Fruit fly (Drosophila melanogaster) whole organism, wandering third instar larva: Measurements from ENCODE around the gene CG31974.

Experiments used
- Abd-B ChIP-seq: fragments of >200 bp; optimal IDR thresholded peaks from 2 replicates; lab custom pipeline; 2017; ENCODE audit warnings: missing biosample characterization, missing genetic modification characterization
- CG32264 ChIP-seq: fragments of 200-800 bp; sonication (Bioruptor generic); optimal IDR thresholded peaks from 2 replicates; lab custom pipeline; 2016; ENCODE audit warnings: missing biosample characterization, missing genetic modification characterization
- CG9705 ChIP-seq: fragments of 200-800 bp; sonication (Bioruptor generic); optimal IDR thresholded peaks from 2 replicates; lab custom pipeline; 2018; ENCODE audit warnings: missing biosample characterization, mild to moderate bottlenecking, missing genetic modification characterization
- CrebA ChIP-seq: fragments of 200-800 bp; sonication (Bioruptor generic); optimal IDR thresholded peaks from 2 replicates; lab custom pipeline; 2016; ENCODE audit warnings: missing biosample characterization, mild to moderate bottlenecking, missing genetic modification characterization, borderline replicate concordance
- Dfd ChIP-seq: fragments of >200 bp; optimal IDR thresholded peaks from 2 replicates; lab custom pipeline; 2017; ENCODE audit warnings: missing biosample characterization, missing genetic modification characterization
- Dif ChIP-seq: fragments of 200-275, 200-300 bp; sonication (Bioruptor generic); optimal IDR thresholded peaks from 2 replicates; lab custom pipeline; 2018; ENCODE audit warnings: missing biosample characterization, missing genetic modification characterization; ENCODE audit not compliant: partially characterized antibody
- GATAd ChIP-seq: sonication (Bioruptor generic); optimal IDR thresholded peaks from 2 replicates; lab custom pipeline; 2016; ENCODE audit warnings: missing biosample characterization, missing genetic modification characterization
- HLH106 ChIP-seq: fragments of 200-800 bp; optimal IDR thresholded peaks from 3 replicates; lab custom pipeline; 2019; ENCODE audit warnings: missing biosample characterization, mild to moderate bottlenecking, missing genetic modification characterization, moderate library complexity
- Hnf4 ChIP-seq: fragments of 200-800 bp; sonication (Bioruptor generic); optimal IDR thresholded peaks from 2 replicates; lab custom pipeline; 2016; ENCODE audit warnings: missing biosample characterization, mild to moderate bottlenecking, missing genetic modification characterization
- Hr78 ChIP-seq: fragments of >200 bp; optimal IDR thresholded peaks from 2 replicates; lab custom pipeline; 2017; ENCODE audit warnings: missing biosample characterization, missing genetic modification characterization
- Hr83 ChIP-seq: fragments of 200-300 bp; sonication (Bioruptor generic); optimal IDR thresholded peaks from 2 replicates; lab custom pipeline; 2016; ENCODE audit warnings: missing biosample characterization, mild to moderate bottlenecking, missing genetic modification characterization, moderate library complexity; ENCODE audit not compliant: poor library complexity, severe bottlenecking
- Jra ChIP-seq: sonication (Bioruptor generic); optimal IDR thresholded peaks from 2 replicates; lab custom pipeline; 2016; ENCODE audit warnings: missing biosample characterization, missing genetic modification characterization
- Mio ChIP-seq: sonication (Bioruptor generic); optimal IDR thresholded peaks from 2 replicates; lab custom pipeline; 2016; ENCODE audit warnings: missing biosample characterization, missing genetic modification characterization
- Myc ChIP-seq: fragments of >200 bp; optimal IDR thresholded peaks from 2 replicates; lab custom pipeline; 2017
- N ChIP-seq: fragments of >200 bp; optimal IDR thresholded peaks from 2 replicates; lab custom pipeline; 2018; ENCODE audit warnings: missing biosample characterization, missing external identifiers, missing genetic modification characterization
- OdsH ChIP-seq: fragments of 200-800 bp; sonication (Bioruptor generic); optimal IDR thresholded peaks from 2 replicates; lab custom pipeline; 2016; ENCODE audit warnings: missing biosample characterization, mild to moderate bottlenecking, missing genetic modification characterization
- Rel ChIP-seq, 2 experiments: fragments of 200-800 bp; sonication (Bioruptor generic) in 1 of 2; optimal IDR thresholded peaks; 2 replicates in 1 of 2; 3 replicates in 1 of 2; lab custom pipeline; 2016 to 2019; ENCODE audit warnings: mild to moderate bottlenecking in 2 of 2, missing biosample characterization in 2 of 2, missing genetic modification characterization in 2 of 2, moderate library complexity in 1 of 2
- Sp1 ChIP-seq: fragments of 200-800 bp; sonication (Bioruptor generic); optimal IDR thresholded peaks from 3 replicates; lab custom pipeline; 2019; ENCODE audit warnings: missing biosample characterization, mild to moderate bottlenecking, missing genetic modification characterization, moderate library complexity
- Vsx2 ChIP-seq: fragments of 200-300, 225-300 bp; sonication (Bioruptor generic); optimal IDR thresholded peaks from 2 replicates; lab custom pipeline; 2018; ENCODE audit warnings: missing biosample characterization, missing genetic modification characterization; ENCODE audit not compliant: partially characterized antibody
- br ChIP-seq: fragments of 200-800 bp; sonication (Bioruptor generic); optimal IDR thresholded peaks from 2 replicates; lab custom pipeline; 2016; ENCODE audit warnings: missing biosample characterization, missing genetic modification characterization
- brk ChIP-seq: fragments of 200-800 bp; sonication (Bioruptor generic); optimal IDR thresholded peaks from 2 replicates; lab custom pipeline; 2016; ENCODE audit warnings: missing biosample characterization, mild to moderate bottlenecking, missing genetic modification characterization
- dl ChIP-seq, 2 experiments: fragments of 175-275, 200-275 bp in 1 of 2; fragments of 200-275 bp in 1 of 2; sonication (Bioruptor generic); optimal IDR thresholded peaks; lab custom pipeline; 2018; ENCODE audit warnings: mild to moderate bottlenecking in 2 of 2, missing biosample characterization in 2 of 2, missing genetic modification characterization in 2 of 2, moderate library complexity in 2 of 2; ENCODE audit not compliant: partially characterized antibody in 2 of 2, insufficient read depth in 1 of 2
- dmrt93B ChIP-seq: fragments of 200-800 bp; sonication (Bioruptor generic); optimal IDR thresholded peaks from 2 replicates; lab custom pipeline; 2018; ENCODE audit warnings: missing biosample characterization, mild to moderate bottlenecking, missing genetic modification characterization
- dsf ChIP-seq: sonication (Bioruptor generic); optimal IDR thresholded peaks from 2 replicates; lab custom pipeline; 2016; ENCODE audit warnings: missing biosample characterization, missing genetic modification characterization, borderline replicate concordance
- ey ChIP-seq: fragments of 200-800 bp; sonication (Bioruptor generic); optimal IDR thresholded peaks from 2 replicates; lab custom pipeline; 2016; ENCODE audit warnings: missing biosample characterization, missing genetic modification characterization
- foxo ChIP-seq, 2 experiments: fragments of 200-800 bp; sonication (Bioruptor generic); optimal IDR thresholded peaks; 2 replicates in 1 of 2; 3 replicates in 1 of 2; lab custom pipeline; 2016 to 2017; ENCODE audit warnings: missing biosample characterization in 2 of 2, missing genetic modification characterization in 2 of 2
- fru ChIP-seq: fragments of 200-800 bp; sonication (Bioruptor generic); optimal IDR thresholded peaks from 3 replicates; lab custom pipeline; 2016; ENCODE audit warnings: missing biosample characterization, mild to moderate bottlenecking, missing genetic modification characterization
- h ChIP-seq: fragments of 200-800 bp; sonication (Bioruptor generic); optimal IDR thresholded peaks from 3 replicates; lab custom pipeline; 2016; ENCODE audit warnings: missing biosample characterization, mild to moderate bottlenecking, missing genetic modification characterization
- jim ChIP-seq: fragments of 175-275, 200-325 bp; sonication (Bioruptor generic); optimal IDR thresholded peaks from 2 replicates; lab custom pipeline; 2016; ENCODE audit warnings: missing biosample characterization, mild to moderate bottlenecking, missing genetic modification characterization
- lola ChIP-seq: fragments of >200 bp; optimal IDR thresholded peaks from 2 replicates; lab custom pipeline; 2017; ENCODE audit warnings: missing biosample characterization, missing genetic modification characterization
- pan ChIP-seq: fragments of >200 bp; optimal IDR thresholded peaks from 2 replicates; lab custom pipeline; 2017
- psq ChIP-seq: fragments of 200-800 bp; sonication (Bioruptor generic); optimal IDR thresholded peaks from 3 replicates; lab custom pipeline; 2017; ENCODE audit warnings: missing biosample characterization, mild to moderate bottlenecking, missing genetic modification characterization, moderate library complexity
- rgr ChIP-seq: fragments of 200-800 bp; sonication (Bioruptor generic); optimal IDR thresholded peaks from 3 replicates; lab custom pipeline; 2016; ENCODE audit warnings: missing biosample characterization, mild to moderate bottlenecking, missing genetic modification characterization
- sage ChIP-seq: fragments of 200-800 bp; sonication (Bioruptor generic); optimal IDR thresholded peaks from 2 replicates; lab custom pipeline; 2016; ENCODE audit warnings: missing biosample characterization, mild to moderate bottlenecking, missing genetic modification characterization
- sv ChIP-seq: fragments of 200-800 bp; sonication (Bioruptor generic); optimal IDR thresholded peaks from 3 replicates; lab custom pipeline; 2016; ENCODE audit warnings: missing biosample characterization, missing genetic modification characterization
- tai ChIP-seq: sonication (Bioruptor generic); optimal IDR thresholded peaks from 2 replicates; lab custom pipeline; 2016; ENCODE audit warnings: missing biosample characterization, missing genetic modification characterization
- usp ChIP-seq: fragments of >200 bp; optimal IDR thresholded peaks from 2 replicates; lab custom pipeline; 2017; ENCODE audit warnings: missing biosample characterization, missing genetic modification characterization
- woc ChIP-seq: sonication (Bioruptor generic); optimal IDR thresholded peaks from 2 replicates; lab custom pipeline; 2016; ENCODE audit warnings: missing biosample characterization, mild to moderate bottlenecking, missing genetic modification characterization

Gene CG31974

DNA sequence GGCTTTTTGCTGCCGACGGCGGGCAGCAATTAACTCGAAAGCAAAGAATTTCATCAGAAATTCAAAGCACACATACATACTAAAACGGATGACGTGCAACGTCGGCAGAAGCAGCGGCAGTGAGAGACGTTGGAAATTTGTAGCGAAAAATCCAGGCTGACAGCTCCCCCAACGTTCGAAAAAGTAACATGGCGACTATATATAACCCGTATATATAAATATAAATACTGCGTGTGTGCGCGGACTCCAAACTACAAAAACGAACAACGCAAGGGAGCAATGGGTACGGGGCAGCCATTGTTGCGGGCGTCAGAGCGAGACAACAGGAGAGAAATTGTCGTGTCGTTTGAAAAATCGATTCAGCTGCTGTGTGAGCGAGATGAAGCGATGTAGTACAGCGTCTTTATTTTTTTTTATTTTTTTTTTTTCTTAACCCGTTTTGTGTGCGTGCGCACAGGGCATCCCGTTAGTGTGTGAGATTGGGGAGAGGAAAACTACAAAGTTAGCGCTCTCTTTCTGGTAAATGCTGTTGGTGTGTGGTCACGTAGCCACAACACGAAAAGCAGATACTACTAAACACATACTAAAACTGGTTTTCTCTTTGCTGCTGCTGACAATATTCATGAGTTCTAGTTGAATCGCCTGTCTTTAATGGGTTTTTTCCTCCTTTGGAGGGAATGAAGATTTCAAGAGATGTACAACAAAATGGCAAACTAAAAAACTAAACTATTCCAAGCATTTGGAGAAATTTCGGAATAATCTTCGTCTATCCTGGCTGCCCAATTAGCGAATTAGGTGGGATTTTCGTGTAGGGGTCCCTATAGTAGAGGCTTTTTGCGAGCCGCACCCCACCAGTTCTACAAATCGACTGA is 17.9 kb upstream of the CG31974 start:
- TF ChIP-seq jim (GFP tag; lab: Kevin White, UChicago): peak; percentile 89
- TF ChIP-seq ey (GFP tag; lab: Kevin White, UChicago): no peak
- TF ChIP-seq CrebA: peak; percentile 97
- peak; percentile 77 for TF ChIP-seq Hr83
- peak; percentile 33 for TF ChIP-seq CG9705 (GFP tag; lab: Kevin White, UChicago)
- peak; percentile 5 to 39 for TF ChIP-seq dl (GFP tag; optimal IDR thresholded peaks at IDR 0.05; lab: Kevin White, UChicago; ENCODE audit: insufficient read depth in 1 of 2, partially characterized antibody in 2 of 2)
- TF ChIP-seq Dif (GFP tag; lab: Kevin White, UChicago): peak; percentile 55
- peak; percentile 14 for TF ChIP-seq Mio
- peak; percentile 90 for TF ChIP-seq sage (GFP tag; lab: Kevin White, UChicago)
- TF ChIP-seq GATAd (GFP tag; lab: Kevin White, UChicago): no peak
- TF ChIP-seq Hr78 (GFP tag; lab: Kevin White, UChicago): no peak
- peak; percentile 82 for TF ChIP-seq h (GFP tag; lab: Kevin White, UChicago)
- TF ChIP-seq woc (GFP tag; lab: Kevin White, UChicago): peak; percentile 40
- TF ChIP-seq Rel (GFP tag; optimal IDR thresholded peaks at IDR 0.05; lab: Kevin White, UChicago): peak; percentile 98
- peak; percentile 57 for TF ChIP-seq Rel (tag; optimal IDR thresholded peaks at IDR 0.05; lab: Kevin White, UChicago)
- TF ChIP-seq Hnf4 (GFP tag; lab: Kevin White, UChicago): peak; percentile 72
- no peak for TF ChIP-seq Abd-B (GFP tag; lab: Kevin White, UChicago)
- peak; percentile 75 for TF ChIP-seq fru (GFP tag; lab: Kevin White, UChicago)
- peak; percentile 79 for TF ChIP-seq Sp1 (GFP tag; lab: Kevin White, UChicago)
- TF ChIP-seq HLH106 (tag; lab: Kevin White, UChicago): peak; percentile 8
- TF ChIP-seq Jra (GFP tag; lab: Kevin White, UChicago): peak; percentile 74
- TF ChIP-seq brk (GFP tag; lab: Kevin White, UChicago): peak; percentile 94
- peak; percentile 48 for TF ChIP-seq OdsH (GFP tag; lab: Kevin White, UChicago)
- TF ChIP-seq psq: peak; percentile 65
- TF ChIP-seq Vsx2 (GFP tag; lab: Kevin White, UChicago): peak; percentile 74
- peak; percentile 45 for TF ChIP-seq dsf (GFP tag; lab: Kevin White, UChicago)
- TF ChIP-seq dmrt93B (GFP tag; lab: Kevin White, UChicago): no peak
- TF ChIP-seq sv (GFP tag; lab: Kevin White, UChicago): peak; percentile 57
- TF ChIP-seq pan (lab: Kevin White, UChicago): no peak
- no peak for TF ChIP-seq Dfd (GFP tag; lab: Kevin White, UChicago)
- TF ChIP-seq rgr (GFP tag; lab: Kevin White, UChicago): peak; percentile 50
- TF ChIP-seq Myc: no peak
- TF ChIP-seq N (GFP tag; lab: Kevin White, UChicago): no peak
- TF ChIP-seq lola (GFP tag; lab: Kevin White, UChicago): no peak
- TF ChIP-seq usp (GFP tag; lab: Kevin White, UChicago): no peak
- peak; percentile 54 for TF ChIP-seq tai (GFP tag; lab: Kevin White, UChicago)
- peak; percentile 48 for TF ChIP-seq CG32264 (GFP tag; lab: Kevin White, UChicago)
- peak; percentile 9 to 91 for TF ChIP-seq foxo (GFP tag; optimal IDR thresholded peaks at IDR 0.05; lab: Kevin White, UChicago)
- peak; percentile 81 for TF ChIP-seq br (GFP tag; lab: Kevin White, UChicago)
